Worm (Caenorhabditis elegans): Measurements from ENCODE around the gene C24H10.2.
A peak's percentile ranks its signal among the peaks of the same experiment; 100 is the strongest.

Gene C24H10.2

DNA sequence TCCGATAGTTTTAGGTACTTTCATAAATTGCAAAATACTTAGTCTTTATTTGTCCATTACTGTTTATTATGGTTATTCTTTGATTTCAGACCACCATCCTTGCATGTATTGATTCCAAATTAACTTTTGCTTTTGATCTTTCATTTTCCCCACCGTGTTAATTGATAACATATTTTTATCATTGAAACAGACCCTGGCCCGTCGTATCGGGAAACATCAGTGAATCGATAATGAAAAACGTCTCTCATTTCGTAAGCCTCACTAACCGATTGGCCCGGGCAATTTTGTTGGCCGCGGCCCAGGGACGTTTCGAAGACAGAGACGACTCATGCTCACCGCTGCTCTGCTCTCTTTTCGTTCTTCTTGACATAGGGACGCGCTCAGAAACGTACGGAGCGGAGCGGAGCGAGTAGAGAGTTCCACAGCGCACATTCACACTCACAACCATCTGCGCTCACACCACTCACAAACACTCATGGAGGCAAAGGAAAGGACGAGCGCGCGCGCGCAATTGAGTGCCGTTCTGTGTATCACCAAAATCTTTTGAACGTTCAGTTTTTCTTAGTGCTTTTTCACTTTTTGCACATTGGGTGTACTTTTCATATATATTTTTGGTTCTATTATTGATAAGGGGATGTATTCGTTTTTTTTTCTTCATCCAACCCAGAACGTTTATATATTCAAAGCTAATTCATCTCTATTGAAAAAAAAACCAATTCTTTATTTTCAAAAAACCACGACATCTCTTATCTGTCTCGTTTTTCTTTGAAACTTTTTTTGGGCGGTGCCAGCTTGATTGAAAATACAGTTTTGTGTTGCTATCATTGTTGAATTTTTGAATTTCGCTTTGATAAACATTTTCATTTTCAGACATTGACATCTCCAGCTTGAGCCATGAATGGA, at the start of gene C24H10.2:
C24H10.2 (plus strand) TSS at position 853 of the 903 bp plus-strand sequence.
- TF ChIP-seq elt-4 (tag; optimal IDR thresholded peaks at IDR 0.05) (no peak), ref-2 (tag; optimal IDR thresholded peaks at IDR 0.05) (peak; percentile 20), pqm-1 (tag; optimal IDR thresholded peaks at IDR 0.05) (no peak), ets-4 (tag; optimal IDR thresholded peaks at IDR 0.05) (peak; percentile 20), unc-3 (GFP tag; conservative IDR thresholded peaks at IDR 0.05) (no peak), unc-3 (tag; optimal IDR thresholded peaks at IDR 0.05) (no peak), hlh-30 (tag; optimal IDR thresholded peaks at IDR 0.05; ENCODE audit: insufficient read depth) (no peak), ceh-18 (tag; optimal IDR thresholded peaks at IDR 0.05) (peak; percentile 30), fkh-10 (GFP tag; optimal IDR thresholded peaks at IDR 0.05) (no peak), hlh-13 (GFP tag; optimal IDR thresholded peaks at IDR 0.05) (no peak), fkh-6 (tag; optimal IDR thresholded peaks at IDR 0.05) (peak; percentile 7), ceh-19 (GFP tag; optimal IDR thresholded peaks at IDR 0.05) (no peak), syd-9 (tag; optimal IDR thresholded peaks at IDR 0.05) (peak; percentile 19), gmeb-2 (tag; optimal IDR thresholded peaks at IDR 0.05) (no peak), fax-1 (tag; optimal IDR thresholded peaks at IDR 0.05) (no peak), C08G9.2 (tag; optimal IDR thresholded peaks at IDR 0.05) (peak; percentile 25), T23F11.4 (GFP tag; optimal IDR thresholded peaks at IDR 0.05) (no peak), pat-9 (tag; optimal IDR thresholded peaks at IDR 0.05) (no peak), C38D4.7 (GFP tag; optimal IDR thresholded peaks at IDR 0.05) (no peak), sdc-2 (tag; optimal IDR thresholded peaks at IDR 0.05) (peak; percentile 8), pha-4 (tag; optimal IDR thresholded peaks at IDR 0.05) (no peak), nfya-1 (tag; optimal IDR thresholded peaks at IDR 0.05) (peak; percentile 71), tbx-2 (tag; optimal IDR thresholded peaks at IDR 0.05) (peak; percentile 76), ceh-31 (tag; optimal IDR thresholded peaks at IDR 0.05) (peak; percentile 54), elt-2 (tag; optimal IDR thresholded peaks at IDR 0.05) (peak; percentile 81), pax-1 (tag; optimal IDR thresholded peaks at IDR 0.05) (no peak), ztf-16 (tag; optimal IDR thresholded peaks at IDR 0.05) (no peak), ceh-9 (tag; optimal IDR thresholded peaks at IDR 0.05) (no peak), unc-42 (tag; optimal IDR thresholded peaks at IDR 0.05) (peak; percentile 21), ceh-2 (tag; optimal IDR thresholded peaks at IDR 0.05) (peak; percentile 10), ceh-34 (tag; optimal IDR thresholded peaks at IDR 0.05) (peak; percentile 13), ceh-45 (GFP tag; IDR thresholded peaks at IDR 0.05) (no peak), ceh-24 (tag; optimal IDR thresholded peaks at IDR 0.05) (no peak), mec-3 (tag; optimal IDR thresholded peaks at IDR 0.05; ENCODE audit: borderline replicate concordance) (no peak), unc-55 (GFP tag; optimal IDR thresholded peaks at IDR 0.05) (peak; percentile 10), ceh-14 (tag; optimal IDR thresholded peaks at IDR 0.05) (peak; percentile 31), npax-4 (tag; optimal IDR thresholded peaks at IDR 0.05) (no peak), lim-6 (tag; optimal IDR thresholded peaks at IDR 0.05) (no peak), Y22D7AL.16 (tag; optimal IDR thresholded peaks at IDR 0.05) (no peak), ceh-48 (tag; optimal IDR thresholded peaks at IDR 0.05) (peak; percentile 7), pha-2 (tag; optimal IDR thresholded peaks at IDR 0.05) (peak; percentile 9), dmd-4 (tag; optimal IDR thresholded peaks at IDR 0.05; ENCODE audit: borderline replicate concordance) (peak; percentile 37)

DNA sequence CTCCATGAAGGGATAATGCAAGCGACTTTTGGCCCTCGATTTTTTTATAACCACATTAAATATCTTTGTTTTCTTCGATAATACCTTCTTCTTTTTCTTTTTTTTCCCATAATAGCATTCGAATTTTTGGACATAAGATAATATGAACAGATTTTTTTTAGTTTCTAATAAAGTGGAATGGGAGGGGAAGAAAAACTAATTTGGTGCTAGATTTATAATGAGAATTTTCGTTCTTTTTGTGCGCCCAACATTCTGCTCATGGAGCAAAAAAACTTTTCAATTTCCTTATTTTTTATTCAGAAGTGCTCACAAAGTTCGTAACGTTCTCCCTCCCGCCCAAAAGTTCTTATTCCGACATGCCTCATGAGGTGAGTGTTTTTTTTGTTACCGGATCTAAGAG, 48.6 kb upstream of the C24H10.2 start, which contains the start of gene ZC449.8:
ZC449.8 (plus strand) TSS at position 301 of the 400 bp plus-strand sequence.
- TF ChIP-seq tbx-7 (tag; optimal IDR thresholded peaks at IDR 0.05) = no peak
- no peak for TF ChIP-seq Y22D7AL.16 (tag; optimal IDR thresholded peaks at IDR 0.05)
- TF ChIP-seq ceh-24 (tag; optimal IDR thresholded peaks at IDR 0.05) = no peak
- TF ChIP-seq sox-4 (tag; optimal IDR thresholded peaks at IDR 0.05) = no peak
- no peak for TF ChIP-seq tbx-2 (tag; optimal IDR thresholded peaks at IDR 0.05)
- no peak for TF ChIP-seq ceh-31 (tag; optimal IDR thresholded peaks at IDR 0.05)
- no peak for TF ChIP-seq unc-55 (GFP tag; optimal IDR thresholded peaks at IDR 0.05)
- no peak for TF ChIP-seq fax-1 (tag; optimal IDR thresholded peaks at IDR 0.05)

All from whole organism, late embryonic.